Worm (Caenorhabditis elegans) whole organism, L4 larva: ENCODE measurements around the gene F10C1.3.

Source experiments
- F26F4.8 ChIP-seq: fragments of 200-800 bp; sonication (Bioruptor generic); conservative IDR thresholded peaks from 2 replicates; pipeline ENCODE4 v1.3.6; 2022; ENCODE audit warnings: missing genetic modification characterization, missing compliant biosample characterization
- F37D6.2 ChIP-seq: sonication (generic microtip); optimal IDR thresholded peaks from 2 replicates; lab custom pipeline; 2016; ENCODE audit warnings: mild to moderate bottlenecking, missing genetic modification characterization, missing compliant biosample characterization
- F44E2.7 ChIP-seq: fragments of 200-800 bp; sonication (Bioruptor generic); IDR thresholded peaks from 2 replicates; pipeline ENCODE4 v2.1.2; 2022; ENCODE audit warnings: missing genetic modification characterization, missing compliant biosample characterization
- T26A8.4 ChIP-seq: fragments of 200-800 bp; sonication (Bioruptor generic); IDR thresholded peaks from 2 replicates; pipeline ENCODE4 v1.3.6; 2022; ENCODE audit warnings: missing genetic modification characterization, missing compliant biosample characterization
- Y48G9A.11 ChIP-seq: fragments of 200-800 bp; sonication (Bioruptor generic); IDR thresholded peaks from 2 replicates; pipeline ENCODE4 v1.3.6; 2022; ENCODE audit warnings: missing genetic modification reagents, missing genetic modification characterization, missing compliant biosample characterization
- Y5F2A.4 ChIP-seq: fragments of 200-800 bp; sonication (Bioruptor generic); optimal IDR thresholded peaks from 2 replicates; lab custom pipeline; 2018; ENCODE audit warnings: mild to moderate bottlenecking, missing genetic modification characterization, missing compliant biosample characterization
- Y75B8A.6 ChIP-seq: fragments of 200-800 bp; sonication (Bioruptor generic); IDR thresholded peaks from 2 replicates; pipeline ENCODE4 v1.3.6; 2022; ENCODE audit warnings: missing genetic modification reagents, missing genetic modification characterization, missing compliant biosample characterization
- ZK546.5 ChIP-seq, 2 experiments: sonication (generic microtip); optimal IDR thresholded peaks; 2 replicates each; lab custom pipeline; 2017; ENCODE audit warnings: missing biosample characterization in 2 of 2, missing genetic modification characterization in 2 of 2
- ama-1 ChIP-seq: fragments of 150-350 bp; optimal IDR thresholded peaks from 2 replicates; lab custom pipeline; 2014; ENCODE audit warnings: inconsistent platforms, mixed read lengths
- attf-4 ChIP-seq: sonication (generic microtip); optimal IDR thresholded peaks from 3 replicates; lab custom pipeline; 2017; ENCODE audit warnings: missing biosample characterization, missing genetic modification characterization
- ceh-20 ChIP-seq: fragments of 200-800 bp; sonication (Bioruptor generic); IDR thresholded peaks from 2 replicates; pipeline ENCODE4 v1.3.6; 2022; ENCODE audit warnings: missing genetic modification reagents, missing genetic modification characterization, missing compliant biosample characterization
- ceh-28 ChIP-seq: fragments of 150-350 bp; optimal IDR thresholded peaks from 2 replicates; lab custom pipeline; 2014; ENCODE audit warnings: missing biosample characterization, missing genetic modification reagents, missing genetic modification characterization
- ceh-32 ChIP-seq: sonication (generic microtip); optimal IDR thresholded peaks from 2 replicates; lab custom pipeline; 2016; ENCODE audit warnings: mild to moderate bottlenecking, missing genetic modification characterization, missing compliant biosample characterization; ENCODE audit not compliant: poor library complexity
- ceh-44 ChIP-seq: fragments of 200-800 bp; sonication (Bioruptor generic); IDR thresholded peaks from 2 replicates; pipeline ENCODE4 v1.3.6; 2022; ENCODE audit warnings: missing genetic modification reagents, missing genetic modification characterization, missing compliant biosample characterization
- ceh-62 ChIP-seq: sonication (generic microtip); optimal IDR thresholded peaks from 2 replicates; lab custom pipeline; 2017; ENCODE audit warnings: missing biosample characterization, missing genetic modification characterization
- ceh-82 ChIP-seq: sonication (generic microtip); optimal IDR thresholded peaks from 2 replicates; lab custom pipeline; 2017; ENCODE audit warnings: missing biosample characterization, missing genetic modification characterization
- ces-1 ChIP-seq: fragments of 150-350 bp; sonication (generic microtip); optimal IDR thresholded peaks from 4 replicates; lab custom pipeline; 2014; ENCODE audit warnings: missing biosample characterization, missing genetic modification reagents, missing genetic modification characterization
- ctbp-1 ChIP-seq: fragments of 200-800 bp; sonication (Bioruptor generic); IDR thresholded peaks from 2 replicates; pipeline ENCODE4 v1.3.6; 2022; ENCODE audit warnings: missing genetic modification reagents, missing genetic modification characterization, missing compliant biosample characterization
- dmd-8 ChIP-seq: fragments of 200-800 bp; sonication (Bioruptor generic); IDR thresholded peaks from 2 replicates; pipeline ENCODE4 v1.3.6; 2022; ENCODE audit warnings: missing genetic modification characterization, missing compliant biosample characterization
- dmd-9 ChIP-seq: fragments of 200-800 bp; sonication (Bioruptor generic); IDR thresholded peaks from 2 replicates; pipeline ENCODE4 v1.3.6; 2022; ENCODE audit warnings: missing genetic modification reagents, missing genetic modification characterization, missing compliant biosample characterization
- dpl-1 ChIP-seq: fragments of 150-350 bp; optimal IDR thresholded peaks from 2 replicates; lab custom pipeline; 2014; ENCODE audit warnings: missing biosample characterization, missing genetic modification reagents, missing genetic modification characterization
- duxl-1 ChIP-seq: sonication (generic microtip); optimal IDR thresholded peaks from 2 replicates; lab custom pipeline; 2016; ENCODE audit warnings: mild to moderate bottlenecking, missing genetic modification characterization, moderate library complexity, missing compliant biosample characterization; ENCODE audit not compliant: poor library complexity
- egl-27 ChIP-seq: sonication (generic microtip); optimal IDR thresholded peaks from 3 replicates; lab custom pipeline; 2017; ENCODE audit warnings: missing biosample characterization, missing genetic modification reagents, missing genetic modification characterization
- egl-43 ChIP-seq: fragments of 200-800 bp; sonication (Bioruptor generic); IDR thresholded peaks from 2 replicates; pipeline ENCODE4 v1.3.6; 2022; ENCODE audit warnings: missing genetic modification reagents, missing genetic modification characterization, missing compliant biosample characterization
- fos-1 ChIP-seq: fragments of 150-350 bp; optimal IDR thresholded peaks from 2 replicates; lab custom pipeline; 2014; ENCODE audit warnings: missing biosample characterization, missing genetic modification characterization
- hif-1 ChIP-seq, 2 experiments: sonication (generic microtip); optimal IDR thresholded peaks; 2 replicates each; lab custom pipeline; 2016 to 2017; ENCODE audit warnings: missing compliant biosample characterization in 2 of 2, missing genetic modification characterization in 2 of 2, missing genetic modification reagents in 2 of 2, missing genotype in 2 of 2, mild to moderate bottlenecking in 1 of 2
- hlh-11 ChIP-seq: fragments of 200-800 bp; sonication (Bioruptor generic); optimal IDR thresholded peaks from 2 replicates; lab custom pipeline; 2018; ENCODE audit warnings: mild to moderate bottlenecking, missing genetic modification characterization, missing compliant biosample characterization
- hlh-30 ChIP-seq: sonication (generic microtip); optimal IDR thresholded peaks from 2 replicates; lab custom pipeline; 2017; ENCODE audit warnings: antibody characterized with exemption, mild to moderate bottlenecking, missing genetic modification characterization, missing compliant biosample characterization; ENCODE audit not compliant: insufficient read depth
- jun-1 ChIP-seq: fragments of 150-350 bp; optimal IDR thresholded peaks from 2 replicates; lab custom pipeline; 2014; ENCODE audit warnings: missing biosample characterization, missing genetic modification reagents, missing genetic modification characterization
- lim-7 ChIP-seq: fragments of 200-800 bp; sonication (Bioruptor generic); IDR thresholded peaks from 2 replicates; pipeline ENCODE4 v1.3.6; 2022; ENCODE audit warnings: missing genetic modification characterization, missing compliant biosample characterization
- lin-29 ChIP-seq: fragments of 200-800 bp; sonication (Bioruptor generic); IDR thresholded peaks from 2 replicates; pipeline ENCODE4 v1.3.6; 2022; ENCODE audit warnings: missing genetic modification reagents, missing genetic modification characterization, missing compliant biosample characterization
- lir-3 ChIP-seq: sonication (generic microtip); optimal IDR thresholded peaks from 2 replicates; lab custom pipeline; 2016; ENCODE audit warnings: mild to moderate bottlenecking, missing genetic modification characterization, missing compliant biosample characterization
- lsy-2 ChIP-seq, 2 experiments: fragments of 150-350 bp in 1 of 2; sonication (generic microtip) in 1 of 2; optimal IDR thresholded peaks; 2 replicates each; lab custom pipeline; 2014 to 2017; ENCODE audit warnings: missing biosample characterization in 2 of 2, missing genetic modification characterization in 2 of 2
- mdt-29 ChIP-seq: fragments of 200-800 bp; sonication (Bioruptor generic); IDR thresholded peaks from 2 replicates; pipeline ENCODE4 v1.3.6; 2022; ENCODE audit warnings: missing genetic modification reagents, missing genetic modification characterization, missing compliant biosample characterization
- mep-1 ChIP-seq: fragments of 150-350 bp; sonication (generic microtip); optimal IDR thresholded peaks from 3 replicates; lab custom pipeline; 2014; ENCODE audit warnings: missing biosample characterization, missing genetic modification characterization
- mes-2 ChIP-seq: sonication (generic microtip); optimal IDR thresholded peaks from 2 replicates; lab custom pipeline; 2016; ENCODE audit warnings: missing genotype, mild to moderate bottlenecking, missing genetic modification characterization, missing compliant biosample characterization; ENCODE audit not compliant: poor library complexity, severe bottlenecking
- mxl-2 ChIP-seq: fragments of 200-800 bp; sonication (Bioruptor generic); conservative IDR thresholded peaks from 2 replicates; pipeline ENCODE4 v1.3.6; 2022; ENCODE audit warnings: missing genetic modification reagents, missing genetic modification characterization, missing compliant biosample characterization
- mxl-3 ChIP-seq: fragments of 200-800 bp; sonication (Bioruptor generic); optimal IDR thresholded peaks from 2 replicates; lab custom pipeline; 2018; ENCODE audit warnings: mild to moderate bottlenecking, missing genetic modification characterization, missing compliant biosample characterization
- nhr-11 ChIP-seq: fragments of 150-350 bp; optimal IDR thresholded peaks from 2 replicates; lab custom pipeline; 2014; ENCODE audit warnings: missing biosample characterization, missing genetic modification characterization
- nhr-111 ChIP-seq: fragments of 200-800 bp; sonication (Bioruptor generic); optimal IDR thresholded peaks from 2 replicates; lab custom pipeline; 2018; ENCODE audit warnings: mild to moderate bottlenecking, missing genetic modification characterization, missing compliant biosample characterization
- nhr-237 ChIP-seq: sonication (generic microtip); optimal IDR thresholded peaks from 2 replicates; lab custom pipeline; 2017; ENCODE audit warnings: missing biosample characterization, missing genetic modification characterization
- nhr-25 ChIP-seq: sonication (generic microtip); optimal IDR thresholded peaks from 2 replicates; lab custom pipeline; 2017; ENCODE audit warnings: missing genetic modification characterization, mild to moderate bottlenecking, missing compliant biosample characterization, antibody characterized with exemption, moderate library complexity, borderline replicate concordance; ENCODE audit not compliant: insufficient read depth
- nhr-42 ChIP-seq: fragments of 200-800 bp; sonication (Bioruptor generic); IDR thresholded peaks from 2 replicates; pipeline ENCODE4 v1.3.6; 2022; ENCODE audit warnings: missing genetic modification characterization, missing compliant biosample characterization
- nhr-48 ChIP-seq: sonication (generic microtip); optimal IDR thresholded peaks from 2 replicates; lab custom pipeline; 2016; ENCODE audit warnings: mild to moderate bottlenecking, missing genetic modification characterization, missing compliant biosample characterization
- nhr-77 ChIP-seq: fragments of 150-350 bp; optimal IDR thresholded peaks from 2 replicates; lab custom pipeline; 2014; ENCODE audit warnings: missing biosample characterization, missing genetic modification characterization
- rbr-2 ChIP-seq: sonication (generic microtip); optimal IDR thresholded peaks from 2 replicates; lab custom pipeline; 2016; ENCODE audit warnings: missing genotype, missing genetic modification characterization, missing compliant biosample characterization
- saeg-2 ChIP-seq: fragments of 200-800 bp; sonication (Bioruptor generic); IDR thresholded peaks from 2 replicates; pipeline ENCODE4 v1.3.6; 2022; ENCODE audit warnings: missing genetic modification reagents, missing genetic modification characterization, missing compliant biosample characterization
- vab-7 ChIP-seq: fragments of 200-800 bp; sonication (Bioruptor generic); IDR thresholded peaks from 2 replicates; pipeline ENCODE4 v1.3.6; 2022; ENCODE audit warnings: missing genetic modification reagents, missing genetic modification characterization, missing compliant biosample characterization
- zfp-2 ChIP-seq: sonication (generic microtip); optimal IDR thresholded peaks from 2 replicates; lab custom pipeline; 2016; ENCODE audit warnings: mild to moderate bottlenecking, missing genetic modification characterization, missing compliant biosample characterization
- zip-11 ChIP-seq: fragments of 200-800 bp; sonication (Bioruptor generic); IDR thresholded peaks from 2 replicates; pipeline ENCODE4 v1.3.6; 2022; ENCODE audit warnings: missing genetic modification characterization, missing compliant biosample characterization
- zip-2 ChIP-seq: fragments of 150-350 bp; optimal IDR thresholded peaks from 2 replicates; lab custom pipeline; 2014; ENCODE audit warnings: missing biosample characterization, missing genetic modification characterization
- ztf-11 ChIP-seq: fragments of 150-350 bp; optimal IDR thresholded peaks from 2 replicates; lab custom pipeline; 2014; ENCODE audit warnings: missing biosample characterization, missing genetic modification characterization

The F10C1.3 gene

DNA sequence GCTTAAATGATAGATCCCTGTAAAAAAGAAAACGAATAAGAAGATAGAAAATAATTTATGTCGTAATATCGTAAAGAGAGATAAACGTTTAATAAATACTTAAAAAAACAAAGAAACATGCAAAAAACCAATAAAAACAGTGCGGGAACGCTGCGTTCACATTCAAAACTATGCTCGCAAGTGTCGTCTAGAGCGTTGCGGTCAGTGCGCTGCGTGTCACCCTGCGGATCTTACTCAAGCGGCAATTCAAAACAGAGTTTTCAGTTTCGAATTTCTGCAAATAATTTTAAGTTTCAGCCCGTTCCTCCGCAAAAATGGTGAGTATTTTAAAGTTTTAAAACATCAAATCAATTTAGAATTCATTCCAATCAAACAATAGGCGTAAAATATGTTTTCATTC lies 42.7 kb downstream of the F10C1.3 start, which contains the start of the genes tiar-1 and lelo-4:
tiar-1 (minus strand) TSS at position 17 of the 400 bp plus-strand sequence.
lelo-4 (plus strand) TSS at position 118 of the 400 bp plus-strand sequence.
- TF ChIP-seq Y48G9A.11 (GFP tag; lab: Robert Waterston, UW) = no peak
- no peak for TF ChIP-seq nhr-25
- TF ChIP-seq F44E2.7 = no peak
- TF ChIP-seq ceh-62 (tag; lab: Kevin White, UChicago) = no peak
- no peak for TF ChIP-seq zip-2 (tag; lab: Kevin White, UChicago)
- TF ChIP-seq zip-11 (GFP tag; lab: Robert Waterston, UW) = no peak
- TF ChIP-seq ceh-28 (tag; lab: Kevin White, UChicago) = no peak
- no peak for TF ChIP-seq mxl-3 (GFP tag; lab: Kevin White, UChicago)
- peak in 1 of 2 experiments; percentile 45 for TF ChIP-seq hif-1 (tag; optimal IDR thresholded peaks at IDR 0.05; lab: Kevin White, UChicago)
- TF ChIP-seq duxl-1 (tag; lab: Kevin White, UChicago) = no peak
- no peak for TF ChIP-seq saeg-2 (GFP tag; lab: Robert Waterston, UW)
- TF ChIP-seq ctbp-1 (GFP tag; lab: Robert Waterston, UW) = no peak
- TF ChIP-seq lin-29 (GFP tag; lab: Robert Waterston, UW) = no peak
- no peak for TF ChIP-seq nhr-48
- no peak for TF ChIP-seq T26A8.4 (GFP tag; lab: Robert Waterston, UW)
- TF ChIP-seq dpl-1 (GFP tag; lab: Kevin White, UChicago) = peak; percentile 90
- no peak for TF ChIP-seq attf-4
- no peak for TF ChIP-seq nhr-11 (tag; lab: Kevin White, UChicago)
- no peak for TF ChIP-seq jun-1 (tag; lab: Kevin White, UChicago)
- TF ChIP-seq dmd-8 (GFP tag; lab: Robert Waterston, UW) = no peak
- TF ChIP-seq nhr-77 (tag; lab: Kevin White, UChicago) = no peak
- TF ChIP-seq hlh-11 (tag; lab: Kevin White, UChicago) = peak; percentile 44
- TF ChIP-seq fos-1 (tag; lab: Kevin White, UChicago) = no peak
- no peak for TF ChIP-seq nhr-111
- TF ChIP-seq nhr-42 (GFP tag; lab: Robert Waterston, UW) = no peak
- TF ChIP-seq ces-1 (GFP tag; lab: Kevin White, UChicago) = no peak
- TF ChIP-seq vab-7 (GFP tag; lab: Robert Waterston, UW) = no peak
- TF ChIP-seq mes-2 (tag; lab: Kevin White, UChicago) = peak; percentile 84
- no peak for TF ChIP-seq mxl-2 (GFP tag; lab: Robert Waterston, UW)
- no peak for TF ChIP-seq lir-3
- no peak for TF ChIP-seq ceh-44 (GFP tag; lab: Robert Waterston, UW)
- no peak for TF ChIP-seq F37D6.2 (tag; lab: Kevin White, UChicago)
- no peak for TF ChIP-seq F26F4.8 (GFP tag; lab: Robert Waterston, UW)
- no peak for TF ChIP-seq Y75B8A.6 (GFP tag; lab: Robert Waterston, UW)
- TF ChIP-seq nhr-237 (tag; lab: Kevin White, UChicago) = no peak
- TF ChIP-seq egl-27 (tag; lab: Kevin White, UChicago) = no peak
- TF ChIP-seq ZK546.5 (tag; optimal IDR thresholded peaks at IDR 0.05; lab: Kevin White, UChicago) = peak in 1 of 2 experiments; percentile 84
- TF ChIP-seq ceh-20 = no peak
- TF ChIP-seq dmd-9 (GFP tag; lab: Robert Waterston, UW) = no peak
- no peak for TF ChIP-seq ceh-32 (tag; lab: Kevin White, UChicago)
- TF ChIP-seq ama-1 (lab: Kevin White, UChicago) = peak; percentile 47
- no peak for TF ChIP-seq ztf-11 (tag; lab: Kevin White, UChicago)
- TF ChIP-seq lim-7 (GFP tag; lab: Robert Waterston, UW) = no peak
- peak; percentile 35 for TF ChIP-seq rbr-2 (tag; lab: Kevin White, UChicago)
- TF ChIP-seq mdt-29 (GFP tag; lab: Robert Waterston, UW) = no peak
- TF ChIP-seq mep-1 = peak; percentile 55
- peak; percentile 18 for TF ChIP-seq zfp-2
- no peak for TF ChIP-seq ceh-82
- TF ChIP-seq lsy-2 (tag; optimal IDR thresholded peaks at IDR 0.05; lab: Kevin White, UChicago) = peak in 1 of 2 experiments; percentile 83
- peak; percentile 51 for TF ChIP-seq hlh-30 (tag; lab: Kevin White, UChicago)
- no peak for TF ChIP-seq Y5F2A.4 (GFP tag; lab: Kevin White, UChicago)
- no peak for TF ChIP-seq egl-43
